Fruit fly (Drosophila melanogaster): ENCODE results near the gene CG14143.
A peak's percentile ranks its signal among the peaks of the same experiment; 100 is the strongest.

The CG14143 gene

dm6 chr3L:11150735-11151287, 16.0 kb downstream of the CG14143 start, which contains the start of gene CG6216:
Gene CG6216, minus strand, starts transcription at chr3L:11150785.
- TF ChIP-seq org-1 (GFP tag; optimal IDR thresholded peaks at IDR 0.05): no peak
- no peak for TF ChIP-seq PHDP (tag; optimal IDR thresholded peaks at IDR 0.05)
- TF ChIP-seq CG10431 (GFP tag; optimal IDR thresholded peaks at IDR 0.05): no peak
- TF ChIP-seq CG7271 (tag; optimal IDR thresholded peaks at IDR 0.05): no peak
- no peak for TF ChIP-seq BtbVII (GFP tag; optimal IDR thresholded peaks at IDR 0.05)
- peak; percentile 24 for TF ChIP-seq sd (tag; optimal IDR thresholded peaks at IDR 0.05)
- no peak for TF ChIP-seq Meics (GFP tag; optimal IDR thresholded peaks at IDR 0.05)
- no peak for TF ChIP-seq CG34422 (GFP tag; IDR thresholded peaks at IDR 0.05)
- no peak for TF ChIP-seq unpg (GFP tag; optimal IDR thresholded peaks at IDR 0.05)
- peak; percentile 73 for TF ChIP-seq kni (GFP tag; optimal IDR thresholded peaks at IDR 0.05)
- TF ChIP-seq CG31388 (GFP tag; optimal IDR thresholded peaks at IDR 0.05): no peak
- TF ChIP-seq CG43689 (GFP tag; IDR thresholded peaks at IDR 0.05): no peak
- no peak for TF ChIP-seq Doc3 (GFP tag; IDR thresholded peaks at IDR 0.05; ENCODE audit: partially characterized antibody)
- TF ChIP-seq CTCF (GFP tag; optimal IDR thresholded peaks at IDR 0.05): no peak
- TF ChIP-seq Atf-2 (GFP tag; optimal IDR thresholded peaks at IDR 0.05): no peak
- TF ChIP-seq jigr1 (GFP tag; IDR thresholded peaks at IDR 0.05): no peak
- TF ChIP-seq trem (tag; optimal IDR thresholded peaks at IDR 0.05): no peak
- TF ChIP-seq vvl (GFP tag; IDR thresholded peaks at IDR 0.05): peak; percentile 8; the same call in 1 of the 2 replicates
- no peak for TF ChIP-seq CG7745 (tag; optimal IDR thresholded peaks at IDR 0.05)
- no peak for TF ChIP-seq CG8388 (GFP tag; optimal IDR thresholded peaks at IDR 0.05)
- TF ChIP-seq Elba2 (GFP tag; optimal IDR thresholded peaks at IDR 0.05): no peak
- TF ChIP-seq Stat92E (GFP tag; optimal IDR thresholded peaks at IDR 0.05): peak in 1 of 3 experiments; percentile 3
- peak; percentile 78 for TF ChIP-seq Deaf1 (tag; optimal IDR thresholded peaks at IDR 0.05)
- TF ChIP-seq HmgZ (tag; optimal IDR thresholded peaks at IDR 0.05): no peak
- TF ChIP-seq twi (tag; optimal IDR thresholded peaks at IDR 0.05): no peak
- TF ChIP-seq Xrp1 (GFP tag; IDR thresholded peaks at IDR 0.05): 0 out of 2 replicates have a peak, but pooled peaks have one; percentile 15
- peak; percentile 96 for TF ChIP-seq pros (GFP tag; optimal IDR thresholded peaks at IDR 0.05)
- no peak for TF ChIP-seq CG4424 (GFP tag; optimal IDR thresholded peaks at IDR 0.05)
- TF ChIP-seq CG10274 (GFP tag; optimal IDR thresholded peaks at IDR 0.05): no peak
- TF ChIP-seq CG4707 (GFP tag; optimal IDR thresholded peaks at IDR 0.05): peak; percentile 12
- TF ChIP-seq CG10147 (GFP tag; optimal IDR thresholded peaks at IDR 0.05): no peak
- no peak for TF ChIP-seq MESR4 (GFP tag; optimal IDR thresholded peaks at IDR 0.05)
- TF ChIP-seq oc (tag; optimal IDR thresholded peaks at IDR 0.05): peak; percentile 38
- no peak for TF ChIP-seq inv (GFP tag; IDR thresholded peaks at IDR 0.05; ENCODE audit: partially characterized antibody)
- TF ChIP-seq ttk (GFP tag; IDR thresholded peaks at IDR 0.05): no peak
- TF ChIP-seq Med (GFP tag): peak; percentile 45
- peak; percentile 26 for TF ChIP-seq CG33557 (GFP tag; optimal IDR thresholded peaks at IDR 0.05)
- no peak for TF ChIP-seq CG15073 (GFP tag; optimal IDR thresholded peaks at IDR 0.05)
- no peak for TF ChIP-seq lab (GFP tag; optimal IDR thresholded peaks at IDR 0.05)
- no peak for TF ChIP-seq CG11723 (GFP tag; optimal IDR thresholded peaks at IDR 0.05)
- TF ChIP-seq grn (GFP tag; optimal IDR thresholded peaks at IDR 0.05): no peak
- peak; percentile 1 for TF ChIP-seq cg (GFP tag; optimal IDR thresholded peaks at IDR 0.05)
- no peak for TF ChIP-seq Vsx1 (GFP tag; optimal IDR thresholded peaks at IDR 0.05)
- no peak for TF ChIP-seq Hmx (GFP tag; optimal IDR thresholded peaks at IDR 0.05)
- TF ChIP-seq CG12391 (tag; optimal IDR thresholded peaks at IDR 0.05): no peak
- no peak for TF ChIP-seq CG1603 (tag; optimal IDR thresholded peaks at IDR 0.05)
- no peak for TF ChIP-seq CG11398 (GFP tag; optimal IDR thresholded peaks at IDR 0.05)
- TF ChIP-seq cato (GFP tag; optimal IDR thresholded peaks at IDR 0.05; ENCODE audit: borderline replicate concordance): no peak
- TF ChIP-seq CG42726 (GFP tag; IDR thresholded peaks at IDR 0.05; ENCODE audit: partially characterized antibody): no peak
- TF ChIP-seq CG2875 (GFP tag; optimal IDR thresholded peaks at IDR 0.05): peak; percentile 38

Data from whole organism, embryonic.